Fruit fly (Drosophila melanogaster): ENCODE measurements around the gene CG5555.

dm6 chr3R:19157997-19158396 is 22.3 kb downstream of the CG5555 start:
- TF ChIP-seq CG8478 (optimal IDR thresholded peaks at IDR 0.05) = no peak
- no peak for TF ChIP-seq CTCF (optimal IDR thresholded peaks at IDR 0.05)

All from S2 (cell line).